Worm (Caenorhabditis elegans) whole organism, L1 larva: ENCODE results near the gene his-8.

ENCODE experiments used
- C04F5.9 ChIP-seq: sonication (generic microtip); optimal IDR thresholded peaks from 2 replicates; lab custom pipeline; 2016; ENCODE audit warnings: missing genetic modification characterization, missing compliant biosample characterization
- Y116A8C.19 ChIP-seq: sonication (generic microtip); optimal IDR thresholded peaks from 2 replicates; lab custom pipeline; 2016; ENCODE audit warnings: missing compliant biosample characterization, missing genetic modification characterization, borderline replicate concordance
- aha-1 ChIP-seq: fragments of 150-350 bp; optimal IDR thresholded peaks from 2 replicates; lab custom pipeline; 2014; ENCODE audit warnings: missing biosample characterization, missing genetic modification characterization
- ceh-88 ChIP-seq: fragments of 200-800 bp; sonication (Bioruptor generic); IDR thresholded peaks from 2 replicates; pipeline ENCODE4 v1.3.6; 2022; ENCODE audit warnings: missing genetic modification characterization, missing compliant biosample characterization
- ces-1 ChIP-seq: fragments of 150-350 bp; optimal IDR thresholded peaks from 2 replicates; lab custom pipeline; 2014; ENCODE audit warnings: missing biosample characterization, missing genetic modification reagents, missing genetic modification characterization
- dsc-1 ChIP-seq: sonication (generic microtip); optimal IDR thresholded peaks from 2 replicates; lab custom pipeline; 2016; ENCODE audit warnings: mild to moderate bottlenecking, missing genetic modification characterization, missing compliant biosample characterization
- efl-1 ChIP-seq, 4 experiments: fragments of 150-350 bp; optimal IDR thresholded peaks in 3 of 4; peaks in 1 of 4; 1 replicate in 1 of 4; 2 replicates in 3 of 4; lab custom pipeline; 2014; ENCODE audit warnings: missing biosample characterization in 2 of 4, missing genetic modification characterization in 2 of 4, missing genetic modification reagents in 2 of 4
- egl-13 ChIP-seq: sonication (generic microtip); optimal IDR thresholded peaks from 2 replicates; lab custom pipeline; 2016; ENCODE audit warnings: missing genotype, missing genetic modification reagents, missing genetic modification characterization, missing compliant biosample characterization
- egl-27 ChIP-seq, 2 experiments: fragments of 150-350 bp in 1 of 2; sonication (generic microtip); optimal IDR thresholded peaks; 3 replicates each; lab custom pipeline; 2017 to 2018; ENCODE audit warnings: missing biosample characterization in 2 of 2, missing genetic modification characterization in 2 of 2, missing genetic modification reagents in 2 of 2
- elt-3 ChIP-seq, 6 experiments: fragments of 150-350 bp in 1 of 6; sonication (generic microtip); optimal IDR thresholded peaks; 2 replicates each; lab custom pipeline; 2017 to 2018; ENCODE audit warnings: missing biosample characterization in 6 of 6, missing genetic modification characterization in 6 of 6, inconsistent platforms in 1 of 6
- ets-5 ChIP-seq: fragments of 200-800 bp; sonication (Bioruptor generic); IDR thresholded peaks from 2 replicates; pipeline ENCODE4 v1.3.6; 2022; ENCODE audit warnings: missing genetic modification characterization, missing compliant biosample characterization
- fkh-10 ChIP-seq: sonication (generic microtip); optimal IDR thresholded peaks from 2 replicates; lab custom pipeline; 2017; ENCODE audit warnings: missing biosample characterization, missing genetic modification reagents, missing genetic modification characterization
- fkh-4 ChIP-seq: sonication (generic microtip); optimal IDR thresholded peaks from 2 replicates; lab custom pipeline; 2016; ENCODE audit warnings: missing compliant biosample characterization, missing genetic modification characterization, borderline replicate concordance
- fkh-8 ChIP-seq: sonication (generic microtip); optimal IDR thresholded peaks from 2 replicates; lab custom pipeline; 2016; ENCODE audit warnings: mild to moderate bottlenecking, missing genetic modification characterization, missing compliant biosample characterization
- grh-1 ChIP-seq: fragments of 200-800 bp; sonication (Bioruptor generic); IDR thresholded peaks from 2 replicates; pipeline ENCODE4 v1.3.6; 2022; ENCODE audit warnings: missing genetic modification reagents, missing genetic modification characterization, missing compliant biosample characterization
- hlh-17 ChIP-seq: fragments of 200-800 bp; sonication (Bioruptor generic); optimal IDR thresholded peaks from 2 replicates; lab custom pipeline; 2018; ENCODE audit warnings: missing genetic modification characterization, mild to moderate bottlenecking, missing compliant biosample characterization, moderate library complexity, borderline replicate concordance
- irx-1 ChIP-seq: sonication (generic microtip); optimal IDR thresholded peaks from 2 replicates; lab custom pipeline; 2016; ENCODE audit warnings: missing genetic modification characterization, missing compliant biosample characterization
- isw-1 ChIP-seq: fragments of 200-800 bp; sonication (Bioruptor generic); IDR thresholded peaks from 2 replicates; pipeline ENCODE4 v1.3.6; 2022; ENCODE audit warnings: missing genetic modification characterization, missing compliant biosample characterization
- lin-13 ChIP-seq: fragments of 150-350 bp; optimal IDR thresholded peaks from 2 replicates; lab custom pipeline; 2014; ENCODE audit warnings: missing biosample characterization, missing genetic modification reagents, missing genetic modification characterization
- lin-14 ChIP-seq: fragments of 200-800 bp; sonication (Bioruptor generic); optimal IDR thresholded peaks from 2 replicates; lab custom pipeline; 2018; ENCODE audit warnings: mild to moderate bottlenecking, missing genetic modification characterization, moderate library complexity, missing compliant biosample characterization
- lin-15B ChIP-seq: fragments of 150-350 bp; sonication (generic microtip); optimal IDR thresholded peaks from 3 replicates; lab custom pipeline; 2014; ENCODE audit warnings: missing biosample characterization, missing genetic modification characterization
- lir-3 ChIP-seq: sonication (generic microtip); optimal IDR thresholded peaks from 2 replicates; lab custom pipeline; 2016; ENCODE audit warnings: mild to moderate bottlenecking, missing genetic modification characterization, moderate library complexity, missing compliant biosample characterization; ENCODE audit not compliant: poor library complexity
- mef-2 ChIP-seq: fragments of 150-350 bp; optimal IDR thresholded peaks from 2 replicates; lab custom pipeline; 2014; ENCODE audit warnings: missing biosample characterization, missing genetic modification characterization
- mep-1 ChIP-seq: fragments of 150-350 bp; optimal IDR thresholded peaks from 2 replicates; lab custom pipeline; 2014; ENCODE audit warnings: missing biosample characterization, missing genetic modification characterization
- nhr-47 ChIP-seq: sonication (generic microtip); optimal IDR thresholded peaks from 2 replicates; lab custom pipeline; 2016; ENCODE audit warnings: mild to moderate bottlenecking, missing genetic modification characterization, moderate library complexity, missing compliant biosample characterization
- nhr-71 ChIP-seq: sonication (generic microtip); optimal IDR thresholded peaks from 2 replicates; lab custom pipeline; 2016; ENCODE audit warnings: mild to moderate bottlenecking, missing genetic modification characterization, moderate library complexity, missing compliant biosample characterization
- nhr-77 ChIP-seq: fragments of 150-350 bp; optimal IDR thresholded peaks from 2 replicates; lab custom pipeline; 2014; ENCODE audit warnings: missing biosample characterization, missing genetic modification characterization
- nhr-84 ChIP-seq: sonication (generic microtip); optimal IDR thresholded peaks from 2 replicates; lab custom pipeline; 2017; ENCODE audit warnings: missing biosample characterization, missing genetic modification characterization
- pag-3 ChIP-seq: sonication (generic microtip); optimal IDR thresholded peaks from 2 replicates; lab custom pipeline; 2017; ENCODE audit warnings: missing genetic modification characterization, mild to moderate bottlenecking, missing compliant biosample characterization, antibody characterized with exemption, borderline replicate concordance; ENCODE audit not compliant: insufficient read depth
- pqm-1 ChIP-seq: sonication (generic microtip); optimal IDR thresholded peaks from 3 replicates; lab custom pipeline; 2017; ENCODE audit warnings: missing biosample characterization, missing genetic modification characterization
- sox-4 ChIP-seq: sonication (generic microtip); optimal IDR thresholded peaks from 2 replicates; lab custom pipeline; 2016; ENCODE audit warnings: missing genetic modification characterization, missing compliant biosample characterization
- sptf-1 ChIP-seq: fragments of 150-350 bp; optimal IDR thresholded peaks from 2 replicates; lab custom pipeline; 2014; ENCODE audit warnings: missing biosample characterization, missing genetic modification characterization
- tbx-2 ChIP-seq: sonication (generic microtip); optimal IDR thresholded peaks from 2 replicates; lab custom pipeline; 2016; ENCODE audit warnings: missing genetic modification characterization, missing compliant biosample characterization
- unc-130 ChIP-seq: fragments of 150-350 bp; optimal IDR thresholded peaks from 2 replicates; lab custom pipeline; 2017; ENCODE audit warnings: missing biosample characterization, missing genetic modification characterization, inconsistent platforms
- unc-98 ChIP-seq: fragments of 200-800 bp; sonication (Bioruptor generic); IDR thresholded peaks from 2 replicates; pipeline ENCODE4 v1.3.6; 2022; ENCODE audit warnings: missing genetic modification characterization, missing compliant biosample characterization
- zip-4 ChIP-seq: fragments of 200-800 bp; sonication (Bioruptor generic); optimal IDR thresholded peaks from 2 replicates; lab custom pipeline; 2018; ENCODE audit warnings: mild to moderate bottlenecking, missing genetic modification characterization, moderate library complexity, missing compliant biosample characterization
- ztf-11 ChIP-seq, 2 experiments: sonication (generic microtip); optimal IDR thresholded peaks; 2 replicates each; lab custom pipeline; 2016 to 2017; ENCODE audit warnings: missing genetic modification characterization in 2 of 2, missing biosample characterization in 1 of 2, missing compliant biosample characterization in 1 of 2

his-8 gene

ce11 chrV:8569172-8569571 is 36.3 kb upstream of the his-8 start:
- TF ChIP-seq efl-1 (optimal IDR thresholded peaks at IDR 0.05; lab: Kevin White, UChicago) (no peak), efl-1 (GFP tag; optimal IDR thresholded peaks at IDR 0.05 in 1 of 2; lab: Kevin White, UChicago) (peak in 1 of 2 experiments; percentile 76), grh-1 (no peak)

DNA sequence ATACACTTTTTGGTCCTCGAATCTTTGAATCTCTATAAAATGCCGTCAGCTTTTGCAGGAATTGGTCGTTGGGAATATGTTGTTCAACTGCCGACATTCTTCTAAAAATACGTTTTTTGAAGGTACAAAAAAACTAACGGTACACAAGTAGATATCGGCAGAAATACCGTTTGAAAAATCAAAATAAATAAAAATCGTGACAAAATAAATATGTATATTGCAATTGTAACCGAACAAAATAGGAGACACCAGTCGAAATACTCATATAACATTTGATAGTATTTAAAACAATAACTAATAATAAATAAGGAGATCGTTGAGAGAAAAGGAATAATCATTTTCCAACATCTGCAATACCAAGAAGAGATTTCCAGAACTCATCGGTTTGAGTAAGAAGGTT is 32.2 kb upstream of the his-8 start, which contains the start of gene F25G6.8:
TSS of gene F25G6.8 (minus strand) at position 101 of the 400 bp plus-strand sequence.
- TF ChIP-seq lin-14 (GFP tag; lab: Kevin White, UChicago) = no peak
- no peak for TF ChIP-seq ets-5 (GFP tag; lab: Robert Waterston, UW)
- no peak for TF ChIP-seq unc-130
- TF ChIP-seq unc-98 = no peak
- no peak for TF ChIP-seq lin-15B
- no peak for TF ChIP-seq egl-27 (tag; optimal IDR thresholded peaks at IDR 0.05; lab: Kevin White, UChicago)
- no peak for TF ChIP-seq ces-1 (GFP tag; lab: Kevin White, UChicago)
- no peak for TF ChIP-seq nhr-84 (tag; lab: Kevin White, UChicago)
- no peak for TF ChIP-seq C04F5.9
- no peak for TF ChIP-seq efl-1 (optimal IDR thresholded peaks at IDR 0.05; lab: Kevin White, UChicago)
- TF ChIP-seq efl-1 (GFP tag; optimal IDR thresholded peaks at IDR 0.05 in 1 of 2; lab: Kevin White, UChicago) = no peak
- TF ChIP-seq sox-4 (tag; lab: Kevin White, UChicago) = no peak
- no peak for TF ChIP-seq aha-1 (tag; lab: Kevin White, UChicago)
- no peak for TF ChIP-seq hlh-17 (GFP tag; lab: Kevin White, UChicago)
- TF ChIP-seq nhr-77 (tag; lab: Kevin White, UChicago) = no peak
- no peak for TF ChIP-seq lin-13 (GFP tag; lab: Kevin White, UChicago)
- no peak for TF ChIP-seq fkh-8
- no peak for TF ChIP-seq fkh-10 (GFP tag; lab: Kevin White, UChicago)
- TF ChIP-seq pag-3 (tag; lab: Kevin White, UChicago) = no peak
- no peak for TF ChIP-seq nhr-47 (tag; lab: Kevin White, UChicago)
- no peak for TF ChIP-seq lir-3 (tag; lab: Kevin White, UChicago)
- TF ChIP-seq, all 84 proteins: peak for 0

ce11 chrV:8560916-8561315 is 28.0 kb upstream of the his-8 start, which contains the start of gene acr-16:
Gene acr-16 (plus strand): TSS chrV:8561216.
- no peak for TF ChIP-seq sox-4 (tag; lab: Kevin White, UChicago)
- TF ChIP-seq mef-2 (tag; lab: Kevin White, UChicago) = no peak
- no peak for TF ChIP-seq sptf-1 (tag; lab: Kevin White, UChicago)
- TF ChIP-seq irx-1 = no peak
- no peak for TF ChIP-seq zip-4 (GFP tag; lab: Kevin White, UChicago)
- TF ChIP-seq Y116A8C.19 (tag; lab: Kevin White, UChicago) = no peak
- TF ChIP-seq isw-1 (GFP tag; lab: Robert Waterston, UW) = no peak
- TF ChIP-seq nhr-77 (tag; lab: Kevin White, UChicago) = no peak
- no peak for TF ChIP-seq egl-13 (tag; lab: Kevin White, UChicago)
- no peak for TF ChIP-seq ets-5 (GFP tag; lab: Robert Waterston, UW)
- no peak for TF ChIP-seq egl-27 (tag; optimal IDR thresholded peaks at IDR 0.05; lab: Kevin White, UChicago)
- no peak for TF ChIP-seq grh-1
- TF ChIP-seq hlh-17 (GFP tag; lab: Kevin White, UChicago) = no peak
- TF ChIP-seq ceh-88 = no peak
- no peak for TF ChIP-seq elt-3 (tag; optimal IDR thresholded peaks at IDR 0.05; lab: Kevin White, UChicago)
- TF ChIP-seq ztf-11 (tag; optimal IDR thresholded peaks at IDR 0.05; lab: Kevin White, UChicago) = no peak
- TF ChIP-seq pqm-1 = no peak

DNA sequence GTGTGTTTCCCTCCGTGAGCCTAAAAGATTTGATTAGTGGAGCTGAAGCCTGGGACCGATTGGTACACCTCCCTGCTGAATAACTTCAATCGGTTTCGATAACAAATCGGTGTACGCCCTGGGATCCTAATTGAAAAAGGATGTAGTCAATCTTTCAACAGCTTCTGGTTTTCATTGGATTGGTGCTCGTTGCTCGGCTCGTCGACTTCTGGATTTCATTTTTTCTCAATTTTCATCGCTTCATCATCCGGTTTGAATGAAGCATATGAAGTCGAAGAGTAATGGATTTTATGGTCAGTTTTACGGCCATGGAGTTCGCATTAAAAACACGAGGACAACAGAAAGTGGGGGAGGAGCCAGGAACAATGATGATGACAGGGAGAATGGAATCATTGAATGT is 23.1 kb upstream of the his-8 start:
- TF ChIP-seq mef-2 (tag; lab: Kevin White, UChicago) = no peak
- TF ChIP-seq ztf-11 (tag; optimal IDR thresholded peaks at IDR 0.05; lab: Kevin White, UChicago) = no peak
- no peak for TF ChIP-seq nhr-71 (tag; lab: Kevin White, UChicago)
- TF ChIP-seq fkh-4 (tag; lab: Kevin White, UChicago) = peak; percentile 89
- peak; percentile 99 for TF ChIP-seq dsc-1 (tag; lab: Kevin White, UChicago)
- peak; percentile 27 for TF ChIP-seq tbx-2 (tag; lab: Kevin White, UChicago)
- TF ChIP-seq unc-130 = no peak
- no peak for TF ChIP-seq mep-1 (tag; lab: Kevin White, UChicago)
- no peak for TF ChIP-seq lin-15B
